Fruit fly (Drosophila melanogaster) whole organism, prepupa: ENCODE data around the gene lost.
A peak's percentile ranks its signal among the peaks of the same experiment; 100 is the strongest.

Source experiments
- Blimp-1 ChIP-seq: fragments of 200-800 bp; sonication (Bioruptor generic); optimal IDR thresholded peaks from 3 replicates; lab custom pipeline; 2017; ENCODE audit warnings: missing biosample characterization, missing genetic modification characterization, mild to moderate bottlenecking, moderate library complexity, missing genetic modification reagents
- CG10631 ChIP-seq: fragments of 200-800 bp; sonication (Bioruptor generic); optimal IDR thresholded peaks from 2 replicates; lab custom pipeline; 2016; ENCODE audit warnings: missing biosample characterization, missing genetic modification characterization
- CG11294 ChIP-seq: fragments of 200-800 bp; sonication (Bioruptor generic); IDR thresholded peaks from 2 replicates; pipeline ENCODE4 v1.3.6; 2022; ENCODE audit warnings: missing biosample characterization, missing genetic modification characterization
- CG11762 ChIP-seq: fragments of 200-800 bp; sonication (Bioruptor generic); optimal IDR thresholded peaks from 3 replicates; lab custom pipeline; 2016; ENCODE audit warnings: missing biosample characterization, missing genetic modification characterization; ENCODE audit not compliant: insufficient read depth
- CG11902 ChIP-seq: fragments of 200-800 bp; sonication (Bioruptor generic); optimal IDR thresholded peaks from 3 replicates; lab custom pipeline; 2016; ENCODE audit warnings: missing biosample characterization, missing genetic modification characterization
- CG15336 ChIP-seq: fragments of 200-800 bp; sonication (Bioruptor generic); IDR thresholded peaks from 2 replicates; pipeline ENCODE4 v1.3.6; 2022; ENCODE audit warnings: missing biosample characterization, missing genetic modification characterization
- CG1621 ChIP-seq: fragments of 200-800 bp; sonication (Bioruptor generic); optimal IDR thresholded peaks from 3 replicates; lab custom pipeline; 2018; ENCODE audit warnings: missing biosample characterization, mild to moderate bottlenecking, missing genetic modification characterization
- CG16779 ChIP-seq: fragments of 200-800 bp; sonication (Bioruptor generic); optimal IDR thresholded peaks from 3 replicates; lab custom pipeline; 2017; ENCODE audit warnings: missing biosample characterization, mild to moderate bottlenecking, missing genetic modification characterization
- CG31627 ChIP-seq: fragments of 200-800 bp; sonication (Bioruptor generic); optimal IDR thresholded peaks from 3 replicates; lab custom pipeline; 2016; ENCODE audit warnings: missing biosample characterization, missing genetic modification characterization
- CG32006 ChIP-seq: fragments of 200-800 bp; sonication (Bioruptor generic); optimal IDR thresholded peaks from 3 replicates; lab custom pipeline; 2017; ENCODE audit warnings: missing biosample characterization, mild to moderate bottlenecking, missing genetic modification characterization
- CG4318 ChIP-seq: fragments of 200-800 bp; sonication (Bioruptor generic); optimal IDR thresholded peaks from 3 replicates; lab custom pipeline; 2017; ENCODE audit warnings: missing biosample characterization, mild to moderate bottlenecking, missing genetic modification characterization
- CG6792 ChIP-seq: fragments of 200-800 bp; sonication (Bioruptor generic); optimal IDR thresholded peaks from 3 replicates; lab custom pipeline; 2016; ENCODE audit warnings: missing biosample characterization, missing genetic modification characterization
- CG8119 ChIP-seq: fragments of 200-800 bp; sonication (Bioruptor generic); IDR thresholded peaks from 3 replicates; pipeline ENCODE4 v1.3.6; 2022; ENCODE audit warnings: missing biosample characterization, missing genetic modification characterization
- CG8632 ChIP-seq: fragments of 200-800 bp; sonication (Bioruptor generic); optimal IDR thresholded peaks from 3 replicates; lab custom pipeline; 2016; ENCODE audit warnings: missing biosample characterization, missing genetic modification characterization
- Eip78C ChIP-seq: fragments of 200-800 bp; sonication (Bioruptor generic); peaks from one replicate; lab custom pipeline; 2016; ENCODE audit warnings: missing biosample characterization, missing genetic modification characterization
- Eip93F ChIP-seq: fragments of 200-800 bp; sonication (Bioruptor generic); optimal IDR thresholded peaks from 2 replicates; lab custom pipeline; 2016; ENCODE audit warnings: missing biosample characterization, mild to moderate bottlenecking, missing genetic modification characterization
- Hr38 ChIP-seq: sonication (Bioruptor generic); optimal IDR thresholded peaks from 2 replicates; lab custom pipeline; 2016; ENCODE audit warnings: missing biosample characterization, missing genetic modification characterization
- Hr39 ChIP-seq: fragments of 200-800 bp; sonication (Bioruptor generic); optimal IDR thresholded peaks from 2 replicates; lab custom pipeline; 2016; ENCODE audit warnings: missing biosample characterization, missing genetic modification characterization
- Lpt ChIP-seq: fragments of 200-800 bp; sonication (Bioruptor generic); optimal IDR thresholded peaks from 3 replicates; lab custom pipeline; 2016; ENCODE audit warnings: missing biosample characterization, missing genetic modification characterization
- Met ChIP-seq: fragments of 200-800 bp; sonication (Bioruptor generic); optimal IDR thresholded peaks from 3 replicates; lab custom pipeline; 2016; ENCODE audit warnings: missing biosample characterization, missing genetic modification characterization
- OdsH ChIP-seq: fragments of 200-800 bp; sonication (Bioruptor generic); optimal IDR thresholded peaks from 3 replicates; lab custom pipeline; 2016; ENCODE audit warnings: missing biosample characterization, missing genetic modification characterization
- Smox ChIP-seq: fragments of 200-800 bp; sonication (Bioruptor generic); optimal IDR thresholded peaks from 3 replicates; lab custom pipeline; 2016; ENCODE audit warnings: missing biosample characterization, missing genetic modification characterization
- Sox102F ChIP-seq: fragments of 200-800 bp; sonication (Bioruptor generic); optimal IDR thresholded peaks from 2 replicates; lab custom pipeline; 2016; ENCODE audit warnings: missing biosample characterization, mild to moderate bottlenecking, missing genetic modification characterization
- cyc ChIP-seq: fragments of 200-800 bp; sonication (Bioruptor generic); optimal IDR thresholded peaks from 3 replicates; lab custom pipeline; 2016; ENCODE audit warnings: missing biosample characterization, missing genetic modification characterization
- dac ChIP-seq: fragments of 200-800 bp; sonication (Bioruptor generic); optimal IDR thresholded peaks from 2 replicates; lab custom pipeline; 2017; ENCODE audit warnings: missing biosample characterization, mild to moderate bottlenecking, missing genetic modification characterization
- dsx ChIP-seq: fragments of 200-800 bp; optimal IDR thresholded peaks from 3 replicates; lab custom pipeline; 2019; ENCODE audit warnings: missing biosample characterization, mild to moderate bottlenecking, missing genetic modification characterization, moderate library complexity; ENCODE audit not compliant: poor library complexity, severe bottlenecking
- esn ChIP-seq: fragments of 200-800 bp; sonication (Bioruptor generic); optimal IDR thresholded peaks from 2 replicates; lab custom pipeline; 2016; ENCODE audit warnings: missing biosample characterization, mild to moderate bottlenecking, missing genetic modification characterization, moderate library complexity
- fd59A ChIP-seq: fragments of 200-800 bp; sonication (Bioruptor generic); optimal IDR thresholded peaks from 2 replicates; lab custom pipeline; 2017; ENCODE audit warnings: missing biosample characterization, mild to moderate bottlenecking, missing genetic modification characterization, missing genetic modification reagents
- fd85E ChIP-seq: fragments of 200-800 bp; sonication (Bioruptor generic); optimal IDR thresholded peaks from 3 replicates; lab custom pipeline; 2016; ENCODE audit warnings: missing biosample characterization, missing genetic modification characterization
- fkh ChIP-seq: fragments of 200-800 bp; sonication (Bioruptor generic); optimal IDR thresholded peaks from 3 replicates; lab custom pipeline; 2017; ENCODE audit warnings: missing biosample characterization, mild to moderate bottlenecking, missing genetic modification characterization, moderate library complexity
- lz ChIP-seq: fragments of 200-800 bp; sonication (Bioruptor generic); optimal IDR thresholded peaks from 3 replicates; lab custom pipeline; 2016; ENCODE audit warnings: missing biosample characterization, missing genetic modification characterization
- pdm3 ChIP-seq: fragments of 200-800 bp; sonication (Bioruptor generic); optimal IDR thresholded peaks from 3 replicates; lab custom pipeline; 2016; ENCODE audit warnings: missing biosample characterization, missing genetic modification characterization
- salr ChIP-seq, 2 experiments: fragments of 200-800 bp; sonication (Bioruptor generic); optimal IDR thresholded peaks; 3 replicates each; lab custom pipeline; 2016 to 2018; ENCODE audit warnings: missing biosample characterization in 2 of 2, missing genetic modification characterization in 2 of 2, mild to moderate bottlenecking in 1 of 2
- svp ChIP-seq: fragments of 200-800 bp; sonication (Bioruptor generic); peaks from one replicate; lab custom pipeline; 2016; ENCODE audit warnings: missing biosample characterization, missing genetic modification characterization
- topi ChIP-seq: fragments of 200-800 bp; sonication (Bioruptor generic); optimal IDR thresholded peaks from 3 replicates; lab custom pipeline; 2016; ENCODE audit warnings: missing biosample characterization, missing genetic modification characterization
- vri ChIP-seq: fragments of 200-800 bp; sonication (Bioruptor generic); optimal IDR thresholded peaks from 3 replicates; lab custom pipeline; 2016; ENCODE audit warnings: missing biosample characterization, mild to moderate bottlenecking, missing genetic modification characterization

The lost gene

dm6 chr3R:4378363-4379354, 24.2 kb upstream of the lost start, which contains the start of gene Sfxn1-3 (continued):
- TF ChIP-seq Blimp-1, result peak; percentile 40
- peak; percentile 64 for TF ChIP-seq esn (GFP tag; lab: Kevin White, UChicago)
- TF ChIP-seq CG11762, result peak; percentile 37
- TF ChIP-seq CG32006 (GFP tag; lab: Kevin White, UChicago), result no peak
- no peak for TF ChIP-seq fd59A (GFP tag; lab: Kevin White, UChicago)
- TF ChIP-seq vri (GFP tag; lab: Kevin White, UChicago), result peak; percentile 100
- no peak for TF ChIP-seq pdm3 (GFP tag; lab: Kevin White, UChicago)
- peak in 1 of 2 experiments; percentile 4 for TF ChIP-seq salr (GFP tag; optimal IDR thresholded peaks at IDR 0.05; lab: Kevin White, UChicago)
- TF ChIP-seq Sox102F (GFP tag; lab: Kevin White, UChicago), result no peak
- peak; percentile 7 for TF ChIP-seq Lpt (GFP tag; lab: Kevin White, UChicago)
- no peak for TF ChIP-seq CG11902 (GFP tag; lab: Kevin White, UChicago)
- TF ChIP-seq dsx (GFP tag; lab: Kevin White, UChicago), result peak; percentile 72
- TF ChIP-seq Eip78C, result peak; percentile 88
- no peak for TF ChIP-seq CG10631 (GFP tag; lab: Kevin White, UChicago)
- peak; percentile 35 for TF ChIP-seq CG31627 (GFP tag; lab: Kevin White, UChicago)
- no peak for TF ChIP-seq fd85E (GFP tag; lab: Kevin White, UChicago)
- peak; percentile 10 for TF ChIP-seq CG8632 (GFP tag; lab: Kevin White, UChicago)
- TF ChIP-seq CG6792 (GFP tag; lab: Kevin White, UChicago), result peak; percentile 4
- TF ChIP-seq fkh (GFP tag; lab: Kevin White, UChicago), result peak; percentile 87
- peak; percentile 86 for TF ChIP-seq svp (GFP tag; lab: Kevin White, UChicago)
- no peak for TF ChIP-seq OdsH (GFP tag; lab: Kevin White, UChicago)
- TF ChIP-seq cyc (GFP tag; lab: Kevin White, UChicago), result no peak
- peak; percentile 22 for TF ChIP-seq Hr39 (GFP tag; lab: Kevin White, UChicago)
- no peak; the same call in 1 of the 2 replicates for TF ChIP-seq CG15336 (GFP tag; lab: Robert Waterston, UW)
- TF ChIP-seq Eip93F (GFP tag; lab: Kevin White, UChicago), result no peak
- peak; percentile 37 for TF ChIP-seq lz (GFP tag; lab: Kevin White, UChicago)
- TF ChIP-seq CG11294 (GFP tag; lab: Robert Waterston, UW), result no peak; the same call in 1 of the 2 replicates
- TF ChIP-seq CG8119 (GFP tag; lab: Robert Waterston, UW), result peak; percentile 50; the same call in 2 of the 3 replicates
- no peak for TF ChIP-seq CG4318
- TF ChIP-seq dac (GFP tag; lab: Kevin White, UChicago), result no peak
- TF ChIP-seq CG16779 (tag; lab: Kevin White, UChicago), result no peak
- TF ChIP-seq Smox, result peak; percentile 34
- TF ChIP-seq Hr38 (GFP tag; lab: Kevin White, UChicago), result no peak
- peak; percentile 57 for TF ChIP-seq topi (GFP tag; lab: Kevin White, UChicago)
- no peak for TF ChIP-seq CG1621 (tag; lab: Kevin White, UChicago)

dm6 chr3R:4381079-4381919, 21.6 kb upstream of the lost start, which contains the start of gene Cont:
TSS of gene Cont (plus strand) at chr3R:4381306.
- TF ChIP-seq fkh (GFP tag; lab: Kevin White, UChicago) (peak; percentile 38), CG11762 (no peak), CG15336 (GFP tag; lab: Robert Waterston, UW) (0 out of 2 replicates have a peak, but pooled peaks have one; percentile 25), svp (GFP tag; lab: Kevin White, UChicago) (peak; percentile 51), CG1621 (tag; lab: Kevin White, UChicago) (no peak), vri (GFP tag; lab: Kevin White, UChicago) (peak; percentile 15), Met (GFP tag; lab: Kevin White, UChicago) (no peak), salr (GFP tag; optimal IDR thresholded peaks at IDR 0.05; lab: Kevin White, UChicago) (no peak), Eip78C (peak; percentile 50), esn (GFP tag; lab: Kevin White, UChicago) (peak; percentile 29)
